Fruit fly (Drosophila melanogaster) whole organism, embryonic: ENCODE results near the gene Trxr1.

Experiments
- Atf-2 ChIP-seq: fragments of 200-800 bp; sonication (Bioruptor generic); optimal IDR thresholded peaks from 2 replicates; lab custom pipeline; 2016; ENCODE audit warnings: missing biosample characterization, missing genetic modification characterization
- Atf6 ChIP-seq: fragments of 200-800 bp; sonication (Bioruptor generic); IDR thresholded peaks from 2 replicates; pipeline ENCODE4 v1.3.6; 2022; ENCODE audit warnings: missing biosample characterization, missing genetic modification characterization
- Awh ChIP-seq: fragments of 200-800 bp; sonication (Bioruptor generic); IDR thresholded peaks from 2 replicates; pipeline ENCODE4, ENCODE4 v1.3.6; 2022; ENCODE audit warnings: missing biosample characterization, missing genetic modification characterization
- Bgb ChIP-seq: fragments of 200-800 bp; sonication (Bioruptor generic); IDR thresholded peaks from 2 replicates; pipeline ENCODE4 v1.3.6; 2022; ENCODE audit warnings: missing biosample characterization, missing genetic modification characterization; ENCODE audit not compliant: partially characterized antibody
- CG10209 ChIP-seq: fragments of 200-800 bp; sonication (Bioruptor generic); optimal IDR thresholded peaks from 3 replicates; lab custom pipeline; 2017; ENCODE audit warnings: missing biosample characterization, mild to moderate bottlenecking, missing genetic modification characterization, missing genetic modification reagents
- CG10366 ChIP-seq: fragments of 200-800 bp; sonication (Bioruptor generic); IDR thresholded peaks from 2 replicates; pipeline ENCODE4 v1.3.6; 2022; ENCODE audit warnings: missing biosample characterization, missing genetic modification characterization
- CG10959 ChIP-seq: fragments of 200-800 bp; sonication (Bioruptor generic); IDR thresholded peaks from 2 replicates; pipeline ENCODE4 v1.3.6; 2022; ENCODE audit warnings: missing biosample characterization, missing genetic modification characterization
- CG12104 ChIP-seq: fragments of 200-800 bp; sonication (Bioruptor generic); optimal IDR thresholded peaks from 3 replicates; lab custom pipeline; 2016; ENCODE audit warnings: missing biosample characterization, missing genetic modification characterization
- CG15479 ChIP-seq: fragments of 200-800 bp; sonication (Bioruptor generic); optimal IDR thresholded peaks from 3 replicates; lab custom pipeline; 2019; ENCODE audit warnings: missing biosample characterization, mild to moderate bottlenecking, missing genetic modification characterization, moderate library complexity
- CG15514 ChIP-seq: fragments of 200-800 bp; sonication (Bioruptor generic); optimal IDR thresholded peaks from 3 replicates; lab custom pipeline; 2017; ENCODE audit warnings: missing biosample characterization, missing genetic modification characterization, mild to moderate bottlenecking, moderate library complexity, missing genetic modification reagents
- CG15601 ChIP-seq: fragments of 200-800 bp; sonication (Bioruptor generic); optimal IDR thresholded peaks from 3 replicates; lab custom pipeline; 2019; ENCODE audit warnings: missing biosample characterization, mild to moderate bottlenecking, missing genetic modification characterization, moderate library complexity
- CG1603 ChIP-seq: fragments of 200-800 bp; sonication (Bioruptor generic); optimal IDR thresholded peaks from 2 replicates; lab custom pipeline; 2019; ENCODE audit warnings: missing biosample characterization, mild to moderate bottlenecking, missing genetic modification characterization, moderate library complexity
- CG18262 ChIP-seq: fragments of 200-800 bp; optimal IDR thresholded peaks from 3 replicates; lab custom pipeline; 2019; ENCODE audit warnings: missing biosample characterization, mild to moderate bottlenecking, missing genetic modification characterization, moderate library complexity
- CG33557 ChIP-seq: fragments of 200-800 bp; sonication (Bioruptor generic); optimal IDR thresholded peaks from 2 replicates; lab custom pipeline; 2019; ENCODE audit warnings: missing biosample characterization, mild to moderate bottlenecking, missing genetic modification characterization, moderate library complexity
- CG4424 ChIP-seq: fragments of 200-800 bp; sonication (Bioruptor generic); optimal IDR thresholded peaks from 3 replicates; lab custom pipeline; 2016; ENCODE audit warnings: missing biosample characterization, missing genetic modification characterization
- CG8478 ChIP-seq: fragments of >200 bp; optimal IDR thresholded peaks from 2 replicates; lab custom pipeline; 2018
- CG8944 ChIP-seq: fragments of 200-800 bp; sonication (Bioruptor generic); optimal IDR thresholded peaks from 3 replicates; lab custom pipeline; 2016; ENCODE audit warnings: missing biosample characterization, missing genetic modification characterization
- CkIIα-i1 ChIP-seq: fragments of 200-800 bp; sonication (Bioruptor generic); IDR thresholded peaks from 2 replicates; pipeline ENCODE4 v1.3.6; 2022; ENCODE audit warnings: missing biosample characterization, missing genetic modification characterization
- CoRest ChIP-seq: fragments of 200-800 bp; sonication (Bioruptor generic); optimal IDR thresholded peaks from 3 replicates; lab custom pipeline; 2018; ENCODE audit warnings: missing biosample characterization, mild to moderate bottlenecking, missing genetic modification characterization, moderate library complexity
- Dref ChIP-seq: fragments of 200-800 bp; sonication (Bioruptor generic); IDR thresholded peaks from 2 replicates; pipeline ENCODE4 v1.3.6; 2022; ENCODE audit warnings: missing biosample characterization, missing genetic modification characterization
- Hr78 ChIP-seq, 2 experiments: fragments of 200-800 bp in 1 of 2; fragments of >200 bp in 1 of 2; sonication (Bioruptor generic) in 1 of 2; optimal IDR thresholded peaks; 2 replicates each; lab custom pipeline; 2017 to 2019; ENCODE audit warnings: missing biosample characterization in 2 of 2, missing genetic modification characterization in 2 of 2, mild to moderate bottlenecking in 1 of 2, moderate library complexity in 1 of 2
- Kr ChIP-seq: fragments of 200-800 bp; sonication (Bioruptor generic); optimal IDR thresholded peaks from 2 replicates; lab custom pipeline; 2017; ENCODE audit warnings: missing biosample characterization, mild to moderate bottlenecking, missing genetic modification characterization
- Myb ChIP-seq: fragments of 200-800 bp; sonication (Bioruptor generic); optimal IDR thresholded peaks from 2 replicates; lab custom pipeline; 2016; ENCODE audit warnings: missing biosample characterization, missing genetic modification characterization
- NK7.1 ChIP-seq: fragments of 200-800 bp; sonication (Bioruptor generic); optimal IDR thresholded peaks from 3 replicates; lab custom pipeline; 2016; ENCODE audit warnings: missing biosample characterization, missing genetic modification characterization
- Nf-YB ChIP-seq: fragments of 200-800 bp; sonication (Bioruptor generic); optimal IDR thresholded peaks from 3 replicates; lab custom pipeline; 2019; ENCODE audit warnings: missing biosample characterization, mild to moderate bottlenecking, missing genetic modification characterization, moderate library complexity
- Nf-YC ChIP-seq: fragments of 200-800 bp; optimal IDR thresholded peaks from 3 replicates; lab custom pipeline; 2019; ENCODE audit warnings: missing biosample characterization, mild to moderate bottlenecking, missing genetic modification characterization, moderate library complexity
- Ptx1 ChIP-seq: fragments of 200-800 bp; sonication (Bioruptor generic); IDR thresholded peaks from 2 replicates; pipeline ENCODE4 v1.3.6; 2022; ENCODE audit warnings: missing biosample characterization, missing genetic modification characterization
- Side ChIP-seq: fragments of 200-800 bp; sonication (Bioruptor generic); optimal IDR thresholded peaks from 2 replicates; lab custom pipeline; 2016; ENCODE audit warnings: missing biosample characterization, missing genetic modification characterization
- Sry-δ ChIP-seq: fragments of 200-800 bp; sonication (Bioruptor generic); optimal IDR thresholded peaks from 2 replicates; lab custom pipeline; 2016; ENCODE audit warnings: missing biosample characterization, missing genetic modification characterization
- Usf ChIP-seq: fragments of 200-800 bp; sonication (Bioruptor generic); optimal IDR thresholded peaks from 2 replicates; lab custom pipeline; 2017; ENCODE audit warnings: missing genotype, missing biosample characterization, missing genetic modification characterization
- ab ChIP-seq: fragments of 200-800 bp; sonication (Bioruptor generic); optimal IDR thresholded peaks from 2 replicates; lab custom pipeline; 2016; ENCODE audit warnings: missing biosample characterization, missing genetic modification characterization
- btn ChIP-seq: fragments of 200-800 bp; sonication (Bioruptor generic); optimal IDR thresholded peaks from 2 replicates; lab custom pipeline; 2016; ENCODE audit warnings: missing biosample characterization, missing genetic modification characterization
- crc ChIP-seq: fragments of 200-800 bp; sonication (Bioruptor generic); optimal IDR thresholded peaks from 2 replicates; lab custom pipeline; 2016; ENCODE audit warnings: missing biosample characterization, missing genetic modification characterization
- emc ChIP-seq: fragments of 200-800 bp; sonication (Bioruptor generic); optimal IDR thresholded peaks from 2 replicates; lab custom pipeline; 2016; ENCODE audit warnings: missing biosample characterization, missing genetic modification characterization
- grn ChIP-seq: fragments of 200-800 bp; sonication (Bioruptor generic); optimal IDR thresholded peaks from 3 replicates; lab custom pipeline; 2017; ENCODE audit warnings: missing biosample characterization, missing genetic modification characterization
- ind ChIP-seq: fragments of 200-800 bp; sonication (Bioruptor generic); optimal IDR thresholded peaks from 3 replicates; lab custom pipeline; 2016; ENCODE audit warnings: missing biosample characterization, missing genetic modification characterization
- insv ChIP-seq, 2 experiments: fragments of 200-800 bp; sonication (Bioruptor generic); optimal IDR thresholded peaks; 3 replicates each; lab custom pipeline; 2016 to 2018; ENCODE audit warnings: missing biosample characterization in 2 of 2, missing genetic modification characterization in 2 of 2
- jumu ChIP-seq: fragments of 200-800 bp; sonication (Bioruptor generic); optimal IDR thresholded peaks from 3 replicates; lab custom pipeline; 2016; ENCODE audit warnings: missing biosample characterization, missing genetic modification characterization
- lbe ChIP-seq: fragments of 200-800 bp; sonication (Bioruptor generic); optimal IDR thresholded peaks from 2 replicates; lab custom pipeline; 2016; ENCODE audit warnings: missing biosample characterization, mild to moderate bottlenecking, missing genetic modification characterization
- lola ChIP-seq, 3 experiments: fragments of >200 bp in 2 of 3; fragments of 200-800 bp in 1 of 3; sonication (Bioruptor generic) in 1 of 3; optimal IDR thresholded peaks; 2 replicates each; lab custom pipeline; 2017 to 2019; ENCODE audit warnings: missing biosample characterization in 3 of 3, missing genetic modification characterization in 3 of 3, mild to moderate bottlenecking in 1 of 3, moderate library complexity in 1 of 3
- nau ChIP-seq: fragments of 200-800 bp; sonication (Bioruptor generic); optimal IDR thresholded peaks from 3 replicates; lab custom pipeline; 2017; ENCODE audit warnings: missing biosample characterization, mild to moderate bottlenecking, missing genetic modification characterization, missing genetic modification reagents
- nom ChIP-seq: fragments of 200-800 bp; sonication (Bioruptor generic); optimal IDR thresholded peaks from 2 replicates; lab custom pipeline; 2017; ENCODE audit warnings: missing biosample characterization, missing genetic modification characterization, mild to moderate bottlenecking, moderate library complexity, missing genetic modification reagents
- otp ChIP-seq: fragments of 200-800 bp; sonication (Bioruptor generic); IDR thresholded peaks from 3 replicates; pipeline ENCODE4, ENCODE4 v1.3.6; 2022; ENCODE audit warnings: missing biosample characterization, missing genetic modification characterization
- pnt ChIP-seq: fragments of 200-800 bp; sonication (Bioruptor generic); optimal IDR thresholded peaks from 3 replicates; lab custom pipeline; 2016; ENCODE audit warnings: missing biosample characterization, missing genetic modification characterization
- pzg ChIP-seq: fragments of 200-800 bp; sonication (Bioruptor generic); optimal IDR thresholded peaks from 3 replicates; lab custom pipeline; 2018; ENCODE audit warnings: missing biosample characterization, mild to moderate bottlenecking, missing genetic modification characterization, moderate library complexity
- salm ChIP-seq: fragments of 200-800 bp; sonication (Bioruptor generic); optimal IDR thresholded peaks from 2 replicates; lab custom pipeline; 2018; ENCODE audit warnings: missing biosample characterization, mild to moderate bottlenecking, missing genetic modification characterization
- scrt ChIP-seq: fragments of 200-800 bp; sonication (Bioruptor generic); optimal IDR thresholded peaks from 2 replicates; lab custom pipeline; 2018; ENCODE audit warnings: missing biosample characterization, mild to moderate bottlenecking, missing genetic modification characterization, moderate library complexity
- sd ChIP-seq: fragments of 200-800 bp; sonication (Bioruptor generic); optimal IDR thresholded peaks from 3 replicates; lab custom pipeline; 2018; ENCODE audit warnings: missing biosample characterization, mild to moderate bottlenecking, missing genetic modification characterization, moderate library complexity
- stwl ChIP-seq: fragments of 200-800 bp; sonication (Bioruptor generic); optimal IDR thresholded peaks from 3 replicates; lab custom pipeline; 2018; ENCODE audit warnings: missing biosample characterization, mild to moderate bottlenecking, missing genetic modification characterization, moderate library complexity

Trxr1 gene

dm6 chrX:8229918-8230699 is 12.2 kb upstream of the Trxr1 start (continued):
- peak; percentile 66 for TF ChIP-seq CG10209 (GFP tag; lab: Kevin White, UChicago)
- no peak for TF ChIP-seq emc (GFP tag; lab: Kevin White, UChicago)
- TF ChIP-seq Dref (GFP tag; lab: Robert Waterston, UW), result no peak
- peak; percentile 79 for TF ChIP-seq Awh
- no peak for TF ChIP-seq Atf-2 (GFP tag; lab: Kevin White, UChicago)
- TF ChIP-seq CG8944, result peak; percentile 39
- TF ChIP-seq crc (GFP tag; lab: Kevin White, UChicago), result peak; percentile 13
- peak; percentile 24 for TF ChIP-seq CG15479 (GFP tag; lab: Kevin White, UChicago)
- TF ChIP-seq ind (GFP tag; lab: Kevin White, UChicago), result no peak
- peak; percentile 41 for TF ChIP-seq CG12104
- TF ChIP-seq CG8478 (lab: Kevin White, UChicago), result no peak
- peak; percentile 68 for TF ChIP-seq CG33557 (GFP tag; lab: Kevin White, UChicago)
- TF ChIP-seq CG15514 (GFP tag; lab: Kevin White, UChicago), result peak; percentile 39
- peak; percentile 35; the same call in 1 of the 3 replicates for TF ChIP-seq otp (GFP tag; lab: Robert Waterston, UW)
- TF ChIP-seq ab (GFP tag; lab: Kevin White, UChicago), result no peak
- TF ChIP-seq nom (GFP tag; lab: Kevin White, UChicago), result peak; percentile 70
- TF ChIP-seq lbe (GFP tag; lab: Kevin White, UChicago), result peak; percentile 10
- peak in 1 of 3 experiments; percentile 45 for TF ChIP-seq lola (GFP tag; optimal IDR thresholded peaks at IDR 0.05; lab: Kevin White, UChicago)
- TF ChIP-seq sd (tag; lab: Kevin White, UChicago), result peak; percentile 17
- no peak for TF ChIP-seq CkIIα-i1 (GFP tag; lab: Robert Waterston, UW)
- TF ChIP-seq jumu (GFP tag; lab: Kevin White, UChicago), result peak; percentile 46
- no peak for TF ChIP-seq Ptx1 (GFP tag; lab: Robert Waterston, UW)
- TF ChIP-seq Nf-YB, result peak; percentile 15
- TF ChIP-seq pnt, result peak; percentile 18
- TF ChIP-seq NK7.1 (GFP tag; lab: Kevin White, UChicago), result peak; percentile 27
- TF ChIP-seq CG18262 (tag; lab: Kevin White, UChicago), result peak; percentile 35
- TF ChIP-seq CG1603 (tag; lab: Kevin White, UChicago), result peak; percentile 68
- peak; percentile 24; the same call in 1 of the 2 replicates for TF ChIP-seq Atf6 (GFP tag; lab: Robert Waterston, UW)
- TF ChIP-seq grn, result peak; percentile 93
- no peak for TF ChIP-seq pzg (GFP tag; lab: Kevin White, UChicago)
- TF ChIP-seq insv (GFP tag; optimal IDR thresholded peaks at IDR 0.05; lab: Kevin White, UChicago), result peak in 1 of 2 experiments; percentile 12
- peak; percentile 53 for TF ChIP-seq salm (tag; lab: Kevin White, UChicago)
- TF ChIP-seq nau (GFP tag; lab: Kevin White, UChicago), result peak; percentile 71
- TF ChIP-seq Bgb, result no peak
- TF ChIP-seq Side (GFP tag; lab: Kevin White, UChicago), result peak; percentile 58
- TF ChIP-seq CoRest (tag; lab: Kevin White, UChicago), result peak; percentile 28
- TF ChIP-seq CG10366 (GFP tag; lab: Robert Waterston, UW), result no peak
- TF ChIP-seq CG10959, result 0 out of 2 replicates have a peak, but pooled peaks have one; percentile 35
- TF ChIP-seq Sry-δ, result peak; percentile 11
- peak; percentile 36 for TF ChIP-seq scrt (GFP tag; lab: Kevin White, UChicago)
- no peak for TF ChIP-seq Myb (GFP tag; lab: Kevin White, UChicago)
- peak; percentile 74 for TF ChIP-seq Kr
- no peak for TF ChIP-seq Hr78 (GFP tag; optimal IDR thresholded peaks at IDR 0.05; lab: Kevin White, UChicago)
- TF ChIP-seq CG15601, result peak; percentile 77
- TF ChIP-seq stwl (tag; lab: Kevin White, UChicago), result peak; percentile 65
- peak; percentile 22 for TF ChIP-seq CG4424 (GFP tag; lab: Kevin White, UChicago)
- no peak for TF ChIP-seq Nf-YC (tag; lab: Kevin White, UChicago)
- peak; percentile 8 for TF ChIP-seq Usf (GFP tag; lab: Kevin White, UChicago)
- TF ChIP-seq btn (GFP tag; lab: Kevin White, UChicago), result peak; percentile 61
